Worm (Caenorhabditis elegans) whole organism, young adult: Measurements from ENCODE around the gene ZK688.7.

Experiments
- Y67H2A.10 ChIP-seq: fragments of 200-800 bp; sonication (Bioruptor generic); conservative IDR thresholded peaks from 2 replicates; pipeline ENCODE4 v1.3.6; 2022; ENCODE audit warnings: missing genetic modification reagents, missing genetic modification characterization, missing compliant biosample characterization
- ama-1 ChIP-seq, 3 experiments: fragments of 150-350 bp in 1 of 3; sonication (generic microtip) in 2 of 3; optimal IDR thresholded peaks; 2 replicates each; lab custom pipeline; 2014 to 2018; ENCODE audit warnings: missing biosample characterization in 2 of 3, missing genetic modification characterization in 2 of 3, missing genetic modification reagents in 2 of 3
- ceh-58 ChIP-seq: fragments of 200-800 bp; sonication (Bioruptor generic); IDR thresholded peaks from 2 replicates; pipeline ENCODE4 v1.3.6; 2022; ENCODE audit warnings: missing genetic modification characterization, missing compliant biosample characterization
- chd-7 ChIP-seq: sonication (generic microtip); optimal IDR thresholded peaks from 2 replicates; lab custom pipeline; 2016; ENCODE audit warnings: mild to moderate bottlenecking, missing genetic modification characterization, moderate library complexity, missing compliant biosample characterization
- hlh-12 ChIP-seq: sonication (generic microtip); optimal IDR thresholded peaks from 2 replicates; lab custom pipeline; 2016; ENCODE audit warnings: missing genetic modification characterization, missing compliant biosample characterization
- xnd-1 ChIP-seq: sonication (generic microtip); optimal IDR thresholded peaks from 2 replicates; lab custom pipeline; 2016; ENCODE audit warnings: missing genotype, missing genetic modification reagents, missing genetic modification characterization, missing compliant biosample characterization

DNA sequence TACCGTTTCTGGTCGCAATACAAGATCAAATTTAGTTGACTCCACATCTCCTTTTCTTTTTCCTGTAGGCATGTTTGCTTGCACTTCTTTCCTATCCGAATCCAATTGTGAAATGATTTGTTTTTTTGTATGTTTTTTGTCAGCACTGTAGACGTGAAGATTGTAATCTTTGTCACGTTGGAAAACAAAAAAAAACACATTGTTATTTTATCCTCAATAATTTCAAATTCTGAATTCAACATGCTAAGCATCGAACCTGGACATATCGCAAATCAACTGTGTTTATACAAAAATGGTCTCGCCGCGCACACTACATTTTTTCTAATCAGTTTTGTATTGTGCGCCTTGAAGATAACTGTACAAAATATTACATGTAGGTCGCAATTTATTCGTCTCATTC is 2.1 kb upstream of the ZK688.7 start, which contains the start of gene ZK688.12:
- TF ChIP-seq ceh-58 (GFP tag; lab: Robert Waterston, UW) (no peak), chd-7 (tag; lab: Kevin White, UChicago) (no peak), hlh-12 (no peak), Y67H2A.10 (GFP tag; lab: Robert Waterston, UW) (no peak), xnd-1 (tag; lab: Kevin White, UChicago) (no peak), ama-1 (optimal IDR thresholded peaks at IDR 0.05; lab: Kevin White, UChicago) (no peak), ama-1 (GFP tag; optimal IDR thresholded peaks at IDR 0.05; lab: Kevin White, UChicago) (no peak)
